Worm (Caenorhabditis elegans) whole organism, L2 larva: ENCODE results near the gene ppk-2.

Experiments used
- F13H6.1 ChIP-seq: sonication (generic microtip); optimal IDR thresholded peaks from 2 replicates; lab custom pipeline; 2016; ENCODE audit warnings: missing genetic modification characterization, missing compliant biosample characterization
- R02D3.7 ChIP-seq: fragments of 150-350 bp; optimal IDR thresholded peaks from 2 replicates; lab custom pipeline; 2014; ENCODE audit warnings: missing biosample characterization, missing genetic modification characterization
- Y55F3AM.14 ChIP-seq: fragments of 200-800 bp; sonication (Bioruptor generic); optimal IDR thresholded peaks from 2 replicates; lab custom pipeline; 2018; ENCODE audit warnings: mild to moderate bottlenecking, missing genetic modification characterization, missing compliant biosample characterization
- ZK546.5 ChIP-seq: sonication (generic microtip); optimal IDR thresholded peaks from 2 replicates; lab custom pipeline; 2017; ENCODE audit warnings: missing biosample characterization, missing genetic modification characterization
- alr-1 ChIP-seq: fragments of 150-350 bp; optimal IDR thresholded peaks from 2 replicates; lab custom pipeline; 2014; ENCODE audit warnings: missing biosample characterization, missing genetic modification characterization
- aly-2 ChIP-seq: fragments of 150-350 bp; optimal IDR thresholded peaks from 2 replicates; lab custom pipeline; 2014; ENCODE audit warnings: missing biosample characterization, missing genetic modification characterization
- ama-1 ChIP-seq: fragments of 150-350 bp; optimal IDR thresholded peaks from 2 replicates; lab custom pipeline; 2018; ENCODE audit warnings: inconsistent platforms
- ceh-16 ChIP-seq: fragments of 150-350 bp; optimal IDR thresholded peaks from 2 replicates; lab custom pipeline; 2014; ENCODE audit warnings: missing biosample characterization, missing genetic modification characterization
- ceh-82 ChIP-seq: fragments of 150-350 bp; optimal IDR thresholded peaks from 2 replicates; lab custom pipeline; 2014; ENCODE audit warnings: missing biosample characterization, missing genetic modification characterization
- crh-2 ChIP-seq: sonication (generic microtip); optimal IDR thresholded peaks from 2 replicates; lab custom pipeline; 2017; ENCODE audit warnings: missing biosample characterization, missing genetic modification characterization
- egl-27 ChIP-seq: sonication (generic microtip); optimal IDR thresholded peaks from 3 replicates; lab custom pipeline; 2017; ENCODE audit warnings: missing biosample characterization, missing genetic modification reagents, missing genetic modification characterization
- elt-1 ChIP-seq: fragments of 150-350 bp; optimal IDR thresholded peaks from 2 replicates; lab custom pipeline; 2014; ENCODE audit warnings: missing biosample characterization, missing genetic modification characterization
- elt-3 ChIP-seq: sonication (generic microtip); optimal IDR thresholded peaks from 2 replicates; lab custom pipeline; 2017; ENCODE audit warnings: missing biosample characterization, missing genetic modification characterization
- fos-1 ChIP-seq: fragments of 150-350 bp; optimal IDR thresholded peaks from 2 replicates; lab custom pipeline; 2014; ENCODE audit warnings: missing biosample characterization, missing genetic modification characterization
- gmeb-1 ChIP-seq: fragments of 150-350 bp; optimal IDR thresholded peaks from 2 replicates; lab custom pipeline; 2014; ENCODE audit warnings: missing biosample characterization, missing genetic modification characterization
- lin-11 ChIP-seq: fragments of 150-350 bp; sonication (generic microtip); optimal IDR thresholded peaks from 2 replicates; lab custom pipeline; 2014; ENCODE audit warnings: missing biosample characterization, missing genetic modification characterization, inconsistent platforms, mixed read lengths
- lin-13 ChIP-seq: fragments of 150-350 bp; optimal IDR thresholded peaks from 2 replicates; lab custom pipeline; 2014; ENCODE audit warnings: missing biosample characterization, missing genetic modification reagents, missing genetic modification characterization
- lin-39 ChIP-seq: fragments of 150-350 bp; optimal IDR thresholded peaks from 2 replicates; lab custom pipeline; 2014; ENCODE audit warnings: missing biosample characterization, missing genetic modification reagents, missing genetic modification characterization
- mbf-1 ChIP-seq: sonication (generic microtip); optimal IDR thresholded peaks from 2 replicates; lab custom pipeline; 2017; ENCODE audit warnings: missing biosample characterization, missing genetic modification characterization
- mdl-1 ChIP-seq, 2 experiments: fragments of 150-350 bp in 1 of 2; sonication (generic microtip) in 1 of 2; optimal IDR thresholded peaks; 2 replicates each; lab custom pipeline; 2017; ENCODE audit warnings: missing biosample characterization in 2 of 2, missing genetic modification characterization in 2 of 2
- nhr-10 ChIP-seq: sonication (generic microtip); optimal IDR thresholded peaks from 2 replicates; lab custom pipeline; 2017; ENCODE audit warnings: missing biosample characterization, missing genetic modification characterization
- nhr-12 ChIP-seq: fragments of 150-350 bp; optimal IDR thresholded peaks from 2 replicates; lab custom pipeline; 2014; ENCODE audit warnings: missing biosample characterization, missing genetic modification characterization
- nhr-129 ChIP-seq: fragments of 150-350 bp; optimal IDR thresholded peaks from 2 replicates; lab custom pipeline; 2014; ENCODE audit warnings: missing biosample characterization, missing genetic modification characterization
- nhr-21 ChIP-seq: fragments of 150-350 bp; optimal IDR thresholded peaks from 2 replicates; lab custom pipeline; 2014; ENCODE audit warnings: missing biosample characterization, missing genetic modification characterization
- nhr-23 ChIP-seq: fragments of 150-350 bp; optimal IDR thresholded peaks from 2 replicates; lab custom pipeline; 2014; ENCODE audit warnings: missing biosample characterization, missing genetic modification reagents, missing genetic modification characterization
- nhr-237 ChIP-seq: fragments of 150-350 bp; optimal IDR thresholded peaks from 2 replicates; lab custom pipeline; 2014; ENCODE audit warnings: missing biosample characterization, missing genetic modification characterization
- nhr-6 ChIP-seq: fragments of 150-350 bp; optimal IDR thresholded peaks from 2 replicates; lab custom pipeline; 2014; ENCODE audit warnings: missing biosample characterization, missing genetic modification characterization
- nhr-77 ChIP-seq: fragments of 150-350 bp; optimal IDR thresholded peaks from 2 replicates; lab custom pipeline; 2014; ENCODE audit warnings: missing biosample characterization, missing genetic modification characterization
- peb-1 ChIP-seq: fragments of 150-350 bp; optimal IDR thresholded peaks from 2 replicates; lab custom pipeline; 2014; ENCODE audit warnings: missing biosample characterization, missing genetic modification characterization
- sem-4 ChIP-seq: fragments of 150-350 bp; optimal IDR thresholded peaks from 2 replicates; lab custom pipeline; 2014; ENCODE audit warnings: missing biosample characterization, missing genetic modification reagents, missing genetic modification characterization
- snpc-4 ChIP-seq: fragments of 150-350 bp; optimal IDR thresholded peaks from 2 replicates; lab custom pipeline; 2014; ENCODE audit warnings: missing biosample characterization, missing genetic modification characterization
- unc-39 ChIP-seq: fragments of 150-350 bp; optimal IDR thresholded peaks from 2 replicates; lab custom pipeline; 2014; ENCODE audit warnings: missing biosample characterization, missing genetic modification characterization
- unc-55 ChIP-seq: fragments of 150-350 bp; sonication (generic microtip); optimal IDR thresholded peaks from 3 replicates; lab custom pipeline; 2014; ENCODE audit warnings: missing biosample characterization, missing genetic modification reagents, missing genetic modification characterization
- unc-62 ChIP-seq: fragments of 150-350 bp; optimal IDR thresholded peaks from 2 replicates; lab custom pipeline; 2014; ENCODE audit warnings: missing biosample characterization, missing genetic modification reagents, missing genetic modification characterization
- zag-1 ChIP-seq: fragments of 150-350 bp; optimal IDR thresholded peaks from 2 replicates; lab custom pipeline; 2014; ENCODE audit warnings: missing biosample characterization, missing genetic modification characterization
- ztf-1 ChIP-seq: fragments of 200-800 bp; sonication (Bioruptor generic); conservative IDR thresholded peaks from 2 replicates; pipeline ENCODE4 v1.3.6; 2022; ENCODE audit warnings: missing genetic modification characterization, missing compliant biosample characterization
- ztf-11 ChIP-seq: sonication (generic microtip); optimal IDR thresholded peaks from 2 replicates; lab custom pipeline; 2017; ENCODE audit warnings: missing biosample characterization, missing genetic modification characterization

The ppk-2 gene

DNA sequence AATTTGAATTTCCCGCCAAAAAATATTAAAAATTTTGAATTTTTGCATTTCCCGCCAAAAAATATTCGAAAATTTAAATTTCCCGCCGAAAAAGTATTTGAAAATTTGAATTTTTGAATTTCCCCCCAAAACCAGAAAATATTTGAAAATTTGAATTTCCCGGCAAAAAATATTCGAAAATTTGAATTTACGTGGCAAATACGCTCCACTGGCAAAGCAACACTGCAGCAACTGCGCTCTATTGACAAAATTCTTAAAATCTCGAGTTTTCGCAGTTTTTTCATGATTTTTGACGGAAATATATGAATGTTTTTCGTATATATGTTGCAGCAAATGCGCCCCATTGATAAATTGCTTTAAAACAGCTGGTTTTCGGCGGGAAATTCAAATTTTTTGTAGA, 9.3 kb downstream of the ppk-2 start:
- TF ChIP-seq nhr-6 (no peak), ceh-16 (tag; lab: Kevin White, UChicago) (no peak), ama-1 (lab: Kevin White, UChicago) (no peak), sem-4 (tag; lab: Kevin White, UChicago) (no peak), nhr-129 (no peak), snpc-4 (no peak), nhr-12 (no peak), mbf-1 (tag; lab: Kevin White, UChicago) (no peak), gmeb-1 (no peak), mdl-1 (tag; optimal IDR thresholded peaks at IDR 0.05; lab: Kevin White, UChicago) (no peak), ceh-82 (tag; lab: Kevin White, UChicago) (no peak), alr-1 (tag; lab: Kevin White, UChicago) (no peak), ztf-1 (GFP tag; lab: Robert Waterston, UW) (no peak), ZK546.5 (tag; lab: Kevin White, UChicago) (no peak), nhr-23 (no peak), elt-1 (no peak), zag-1 (no peak), crh-2 (no peak)

DNA sequence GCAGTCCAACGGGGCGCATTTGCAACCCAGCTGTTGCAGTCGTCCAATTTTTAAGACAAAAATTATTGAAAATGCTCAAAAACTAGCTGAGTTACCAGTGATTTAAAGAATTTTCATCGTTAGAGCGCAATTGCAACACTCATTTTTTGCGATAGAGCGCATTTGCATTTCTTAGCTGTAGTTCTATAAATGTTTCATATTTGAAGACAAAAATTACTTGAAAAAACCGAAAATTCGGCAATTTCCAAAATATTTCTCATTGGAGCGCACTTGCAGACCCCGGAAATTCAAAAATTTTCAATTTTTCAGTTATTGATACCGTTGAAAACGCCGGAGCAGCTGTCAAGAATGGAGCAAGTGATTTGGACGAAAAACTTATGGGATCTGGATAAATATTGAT, 9.9 kb downstream of the ppk-2 start:
- TF ChIP-seq mbf-1 (tag; lab: Kevin White, UChicago) (no peak), ztf-1 (GFP tag; lab: Robert Waterston, UW) (no peak), unc-62 (GFP tag; lab: Kevin White, UChicago) (no peak), mdl-1 (tag; optimal IDR thresholded peaks at IDR 0.05; lab: Kevin White, UChicago) (no peak), nhr-10 (tag; lab: Kevin White, UChicago) (no peak), elt-3 (tag; lab: Kevin White, UChicago) (no peak), unc-39 (tag; lab: Kevin White, UChicago) (no peak), nhr-21 (tag; lab: Kevin White, UChicago) (no peak), lin-11 (tag; lab: Kevin White, UChicago) (no peak), zag-1 (no peak), alr-1 (tag; lab: Kevin White, UChicago) (no peak), ceh-16 (tag; lab: Kevin White, UChicago) (no peak), R02D3.7 (no peak), nhr-12 (no peak), sem-4 (tag; lab: Kevin White, UChicago) (no peak), lin-13 (no peak), fos-1 (tag; lab: Kevin White, UChicago) (no peak)

DNA sequence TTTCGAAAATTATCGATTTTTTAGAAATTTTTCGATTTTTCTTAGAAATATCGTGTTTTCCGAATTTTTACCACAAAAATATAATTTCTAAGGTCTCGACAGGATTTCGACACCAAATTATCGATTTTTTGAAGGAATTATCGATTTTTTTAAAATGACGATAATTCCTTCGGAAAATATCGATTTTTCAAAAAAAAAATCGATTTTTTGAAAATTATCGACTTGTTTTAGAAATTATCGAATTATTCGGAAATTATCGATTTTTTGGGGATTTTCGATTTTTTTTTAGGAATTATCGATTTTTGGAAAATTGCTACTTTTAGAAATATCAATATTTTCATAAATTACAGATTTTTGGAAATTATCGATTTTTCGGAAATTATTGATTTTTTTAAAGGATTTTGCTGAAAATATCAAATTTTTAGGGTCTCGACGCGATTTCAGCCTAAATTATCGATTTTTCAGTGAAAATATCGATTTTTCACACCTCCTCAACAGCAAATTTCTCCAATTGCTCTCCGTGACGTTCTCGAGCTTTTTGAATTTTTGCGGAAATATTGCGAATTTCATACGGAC, 10.6 kb downstream of the ppk-2 start:
- no peak for TF ChIP-seq nhr-10 (tag; lab: Kevin White, UChicago)
- no peak for TF ChIP-seq ztf-1 (GFP tag; lab: Robert Waterston, UW)
- TF ChIP-seq lin-39 (tag; lab: Kevin White, UChicago) = no peak
- no peak for TF ChIP-seq snpc-4
- no peak for TF ChIP-seq nhr-237 (tag; lab: Kevin White, UChicago)
- no peak for TF ChIP-seq egl-27
- no peak for TF ChIP-seq mbf-1 (tag; lab: Kevin White, UChicago)

DNA sequence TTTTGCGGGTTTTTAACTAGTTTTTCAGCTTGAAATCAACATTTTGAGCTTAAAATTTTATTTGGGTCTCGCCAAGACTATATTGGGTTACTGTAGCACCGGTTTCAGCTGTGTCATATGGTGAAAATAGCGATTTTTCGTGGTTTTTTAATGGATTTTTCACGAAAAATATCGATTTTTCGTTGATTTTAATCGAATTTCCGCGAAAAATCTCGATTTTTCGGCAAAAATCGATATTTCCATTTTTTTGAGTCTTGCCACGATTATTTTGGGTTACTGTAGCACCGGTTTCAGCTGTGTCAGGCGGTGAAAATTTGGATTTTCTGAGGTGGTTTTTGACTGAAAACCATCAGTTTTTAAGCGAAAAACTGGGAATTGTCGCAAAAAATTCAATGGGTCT, 13.2 kb downstream of the ppk-2 start:
- TF ChIP-seq unc-55 (GFP tag; lab: Kevin White, UChicago) = no peak

DNA sequence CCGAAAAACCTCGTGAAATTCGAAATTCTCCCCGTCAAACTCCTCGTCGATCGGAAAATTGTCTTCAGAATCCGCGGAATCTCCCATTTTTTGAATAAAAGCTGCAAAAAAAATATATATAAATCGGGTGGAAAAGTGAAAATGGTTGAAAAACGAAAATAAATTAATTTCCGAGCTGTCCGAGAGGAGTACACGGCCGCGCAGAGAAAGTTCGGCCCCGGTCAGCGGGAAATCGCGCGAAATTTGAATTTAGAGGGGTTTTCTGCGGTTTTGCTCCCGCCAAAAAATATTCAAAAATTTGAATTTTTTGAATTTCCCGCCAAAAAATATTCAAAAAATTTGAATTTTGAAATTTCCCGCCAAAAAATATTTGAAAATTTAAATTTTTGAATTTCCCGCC, 14.7 kb downstream of the ppk-2 start, which contains the start of gene Y48G9A.11:
TSS of gene Y48G9A.11 (minus strand) at position 101 of the 400 bp plus-strand sequence.
- TF ChIP-seq alr-1 (tag; lab: Kevin White, UChicago) = no peak
- no peak for TF ChIP-seq nhr-10 (tag; lab: Kevin White, UChicago)
- TF ChIP-seq fos-1 (tag; lab: Kevin White, UChicago) = no peak
- no peak for TF ChIP-seq ztf-1 (GFP tag; lab: Robert Waterston, UW)
- no peak for TF ChIP-seq ztf-11
- no peak for TF ChIP-seq elt-1
- no peak for TF ChIP-seq zag-1
- TF ChIP-seq F13H6.1 = no peak

DNA sequence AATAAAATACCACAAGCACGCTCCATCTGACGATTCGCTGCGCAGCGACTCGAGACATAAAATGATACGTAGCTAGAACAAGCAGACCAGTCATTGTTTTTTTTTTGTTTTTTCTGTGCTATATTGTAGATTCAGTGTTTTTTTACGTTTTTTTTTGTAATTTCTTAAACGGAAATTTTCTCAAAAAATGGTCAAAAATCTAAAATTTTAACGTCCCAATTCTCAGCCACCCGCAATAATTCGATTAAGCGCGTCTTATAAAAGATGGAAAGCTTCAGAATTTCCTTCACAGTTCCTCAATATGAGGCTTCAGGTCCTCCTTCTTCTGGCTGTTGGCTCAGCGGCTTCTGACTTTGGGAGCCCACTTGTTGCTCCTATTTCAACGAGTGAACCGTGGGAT, 15.4 kb downstream of the ppk-2 start, which contains the start of gene Y48G9A.6:
TSS of gene Y48G9A.6 (plus strand) at position 301 of the 400 bp plus-strand sequence.
- no peak for TF ChIP-seq fos-1 (tag; lab: Kevin White, UChicago)
- TF ChIP-seq peb-1 (tag; lab: Kevin White, UChicago) = no peak
- no peak for TF ChIP-seq mdl-1 (tag; optimal IDR thresholded peaks at IDR 0.05; lab: Kevin White, UChicago)
- TF ChIP-seq lin-39 (tag; lab: Kevin White, UChicago) = no peak
- no peak for TF ChIP-seq sem-4 (tag; lab: Kevin White, UChicago)
- no peak for TF ChIP-seq lin-11 (tag; lab: Kevin White, UChicago)
- TF ChIP-seq egl-27 = no peak
- TF ChIP-seq Y55F3AM.14 (GFP tag; lab: Kevin White, UChicago) = no peak
- TF ChIP-seq elt-1 = no peak
- TF ChIP-seq nhr-6 = no peak
- no peak for TF ChIP-seq ceh-82 (tag; lab: Kevin White, UChicago)
- TF ChIP-seq unc-62 (GFP tag; lab: Kevin White, UChicago) = no peak
- no peak for TF ChIP-seq nhr-21 (tag; lab: Kevin White, UChicago)
- no peak for TF ChIP-seq aly-2
- TF ChIP-seq nhr-77 (tag; lab: Kevin White, UChicago) = no peak
- TF ChIP-seq, all 48 proteins: peak for 0
